Fruit fly (Drosophila melanogaster) whole organism, embryonic: ENCODE results near the gene unc-13.

Experiments used
- Antp ChIP-seq: fragments of 200-800 bp; sonication (Bioruptor generic); optimal IDR thresholded peaks from 3 replicates; lab custom pipeline; 2016; ENCODE audit warnings: missing biosample characterization, missing genetic modification characterization
- Asciz ChIP-seq: fragments of 200-800 bp; sonication (Bioruptor generic); optimal IDR thresholded peaks from 2 replicates; lab custom pipeline; 2017; ENCODE audit warnings: missing biosample characterization, mild to moderate bottlenecking, missing genetic modification characterization, missing genetic modification reagents
- Blimp-1 ChIP-seq: fragments of 200-800 bp; sonication (Bioruptor generic); optimal IDR thresholded peaks from 3 replicates; lab custom pipeline; 2018; ENCODE audit warnings: missing biosample characterization, missing genetic modification characterization, mild to moderate bottlenecking, moderate library complexity, missing genetic modification reagents
- CG1024 ChIP-seq: fragments of 200-800 bp; sonication (Bioruptor generic); IDR thresholded peaks from 2 replicates; pipeline ENCODE4 v1.3.6; 2022; ENCODE audit warnings: missing biosample characterization, missing genetic modification characterization
- CG10462 ChIP-seq: fragments of 200-800 bp; sonication (Bioruptor generic); optimal IDR thresholded peaks from 2 replicates; lab custom pipeline; 2016; ENCODE audit warnings: missing biosample characterization, missing genetic modification characterization
- CG11695 ChIP-seq: fragments of 200-800 bp; sonication (Bioruptor generic); IDR thresholded peaks from 3 replicates; pipeline ENCODE4 v1.3.6; 2022; ENCODE audit warnings: missing biosample characterization, missing genetic modification characterization
- CG12299 ChIP-seq: fragments of 200-800 bp; sonication (Bioruptor generic); optimal IDR thresholded peaks from 2 replicates; lab custom pipeline; 2018; ENCODE audit warnings: missing biosample characterization, mild to moderate bottlenecking, missing genetic modification characterization
- CG14441 ChIP-seq: fragments of 200-800 bp; sonication (Bioruptor generic); IDR thresholded peaks from 2 replicates; pipeline ENCODE4 v1.3.6; 2022; ENCODE audit warnings: missing biosample characterization, missing genetic modification characterization
- CG17802 ChIP-seq: fragments of 200-800 bp; sonication (Bioruptor generic); optimal IDR thresholded peaks from 2 replicates; lab custom pipeline; 2018; ENCODE audit warnings: missing biosample characterization, mild to moderate bottlenecking, missing genetic modification characterization, moderate library complexity
- CG2129 ChIP-seq: fragments of 200-800 bp; sonication (Bioruptor generic); IDR thresholded peaks from 2 replicates; pipeline ENCODE4 v1.3.6; 2022; ENCODE audit warnings: missing biosample characterization, missing genetic modification characterization; ENCODE audit not compliant: partially characterized antibody
- CG2712 ChIP-seq: fragments of 200-800 bp; optimal IDR thresholded peaks from 3 replicates; lab custom pipeline; 2019; ENCODE audit warnings: missing biosample characterization, mild to moderate bottlenecking, missing genetic modification characterization, moderate library complexity
- CG30431 ChIP-seq: fragments of 200-800 bp; sonication (Bioruptor generic); optimal IDR thresholded peaks from 2 replicates; lab custom pipeline; 2017; ENCODE audit warnings: missing biosample characterization, missing genetic modification characterization
- CG31365 ChIP-seq: fragments of 200-800 bp; sonication (Bioruptor generic); optimal IDR thresholded peaks from 2 replicates; lab custom pipeline; 2018; ENCODE audit warnings: missing biosample characterization, mild to moderate bottlenecking, missing genetic modification characterization
- CG34224 ChIP-seq: fragments of 200-800 bp; sonication (Bioruptor generic); IDR thresholded peaks from 3 replicates; pipeline ENCODE4 v1.3.6; 2022; ENCODE audit warnings: missing biosample characterization, missing genetic modification characterization; ENCODE audit not compliant: partially characterized antibody
- CG4424 ChIP-seq: fragments of 200-800 bp; sonication (Bioruptor generic); optimal IDR thresholded peaks from 3 replicates; lab custom pipeline; 2016; ENCODE audit warnings: missing biosample characterization, missing genetic modification characterization
- CG4730 ChIP-seq: fragments of 200-800 bp; sonication (Bioruptor generic); IDR thresholded peaks from 2 replicates; pipeline ENCODE4 v1.3.6; 2022; ENCODE audit warnings: missing biosample characterization, missing genetic modification characterization
- CG7839 ChIP-seq: fragments of 200-800 bp; sonication (Bioruptor generic); optimal IDR thresholded peaks from 3 replicates; lab custom pipeline; 2018; ENCODE audit warnings: missing biosample characterization, mild to moderate bottlenecking, missing genetic modification characterization, moderate library complexity
- CTCF ChIP-seq: fragments of 200-800 bp; sonication (Bioruptor generic); optimal IDR thresholded peaks from 2 replicates; lab custom pipeline; 2017; ENCODE audit warnings: missing biosample characterization, mild to moderate bottlenecking, missing genetic modification characterization, moderate library complexity
- Dfd ChIP-seq, 2 experiments: fragments of >200 bp; optimal IDR thresholded peaks; 2 replicates each; lab custom pipeline; 2017; ENCODE audit warnings: missing biosample characterization in 2 of 2, missing genetic modification characterization in 2 of 2
- Dll ChIP-seq: fragments of 200-800 bp; sonication (Bioruptor generic); IDR thresholded peaks from 4 replicates; pipeline ENCODE4 v1.3.6; 2022; ENCODE audit warnings: missing biosample characterization, missing genetic modification characterization; ENCODE audit not compliant: partially characterized antibody
- GATAe ChIP-seq: fragments of 200-800 bp; sonication (Bioruptor generic); conservative IDR thresholded peaks from 2 replicates; pipeline ENCODE4 v1.3.6; 2022; ENCODE audit warnings: missing biosample characterization, missing genetic modification characterization
- HLH3B ChIP-seq: fragments of 200-800 bp; sonication (Bioruptor generic); IDR thresholded peaks from 2 replicates; pipeline ENCODE4 v1.3.6; 2022; ENCODE audit warnings: missing biosample characterization, missing genetic modification characterization
- HLHmδ ChIP-seq: fragments of 200-800 bp; sonication (Bioruptor generic); optimal IDR thresholded peaks from 2 replicates; lab custom pipeline; 2018; ENCODE audit warnings: missing biosample characterization, mild to moderate bottlenecking, missing genetic modification characterization, moderate library complexity
- Hand ChIP-seq: fragments of 200-800 bp; sonication (Bioruptor generic); optimal IDR thresholded peaks from 2 replicates; lab custom pipeline; 2017; ENCODE audit warnings: mild to moderate bottlenecking, missing biosample characterization, missing genetic modification reagents, missing genetic modification characterization
- Meics ChIP-seq: fragments of 200-800 bp; sonication (Bioruptor generic); optimal IDR thresholded peaks from 2 replicates; lab custom pipeline; 2017; ENCODE audit warnings: missing biosample characterization, mild to moderate bottlenecking, missing genetic modification characterization
- Mrtf ChIP-seq: fragments of 200-800 bp; sonication (Bioruptor generic); IDR thresholded peaks from 3 replicates; pipeline ENCODE4 v1.3.6; 2022; ENCODE audit warnings: missing biosample characterization, missing genetic modification characterization
- Pdp1 ChIP-seq, 2 experiments: fragments of 200-800 bp; sonication (Bioruptor generic); optimal IDR thresholded peaks; 3 replicates each; lab custom pipeline; 2016; ENCODE audit warnings: missing biosample characterization in 2 of 2, missing genetic modification characterization in 2 of 2, mild to moderate bottlenecking in 1 of 2, moderate library complexity in 1 of 2
- Side ChIP-seq: fragments of 200-800 bp; sonication (Bioruptor generic); optimal IDR thresholded peaks from 2 replicates; lab custom pipeline; 2016; ENCODE audit warnings: missing biosample characterization, missing genetic modification characterization
- Sox102F ChIP-seq: fragments of 200-800 bp; sonication (Bioruptor generic); optimal IDR thresholded peaks from 2 replicates; lab custom pipeline; 2018; ENCODE audit warnings: missing biosample characterization, mild to moderate bottlenecking, missing genetic modification characterization, moderate library complexity
- Sry-δ ChIP-seq: fragments of 200-800 bp; sonication (Bioruptor generic); optimal IDR thresholded peaks from 2 replicates; lab custom pipeline; 2016; ENCODE audit warnings: missing biosample characterization, missing genetic modification characterization
- TFAM ChIP-seq: fragments of 200-800 bp; sonication (Bioruptor generic); optimal IDR thresholded peaks from 2 replicates; lab custom pipeline; 2017; ENCODE audit warnings: missing biosample characterization, missing genetic modification characterization, inconsistent platforms
- ara ChIP-seq: fragments of 200-800 bp; sonication (Bioruptor generic); IDR thresholded peaks from 2 replicates; pipeline ENCODE4 v1.3.6; 2022; ENCODE audit warnings: missing biosample characterization, missing genetic modification characterization
- bowl ChIP-seq: fragments of 200-800 bp; sonication (Bioruptor generic); IDR thresholded peaks from 2 replicates; pipeline ENCODE4 v1.3.6; 2022; ENCODE audit warnings: missing biosample characterization, missing genetic modification characterization
- dpn ChIP-seq, 2 experiments: fragments of 200-800 bp; sonication (Bioruptor generic); optimal IDR thresholded peaks; 3 replicates each; lab custom pipeline; 2016; ENCODE audit warnings: missing biosample characterization in 2 of 2, missing genetic modification characterization in 2 of 2
- ems ChIP-seq: fragments of 200-800 bp; sonication (Bioruptor generic); optimal IDR thresholded peaks from 3 replicates; lab custom pipeline; 2016; ENCODE audit warnings: missing biosample characterization, missing genetic modification characterization
- eve ChIP-seq, 2 experiments: fragments of >200 bp; optimal IDR thresholded peaks; 2 replicates each; lab custom pipeline; 2017; ENCODE audit warnings: missing biosample characterization in 2 of 2, missing genetic modification characterization in 2 of 2
- gcm ChIP-seq: fragments of 200-800 bp; sonication (Bioruptor generic); optimal IDR thresholded peaks from 2 replicates; lab custom pipeline; 2019; ENCODE audit warnings: missing biosample characterization, mild to moderate bottlenecking, missing genetic modification characterization, moderate library complexity
- gcm2 ChIP-seq: fragments of 200-800 bp; sonication (Bioruptor generic); optimal IDR thresholded peaks from 2 replicates; lab custom pipeline; 2016; ENCODE audit warnings: missing biosample characterization, missing genetic modification characterization
- gro ChIP-seq: fragments of 200-800 bp; sonication (Bioruptor generic); optimal IDR thresholded peaks from 2 replicates; lab custom pipeline; 2016; ENCODE audit warnings: missing biosample characterization, missing genetic modification characterization
- hb ChIP-seq: fragments of 200-800 bp; sonication (Bioruptor generic); IDR thresholded peaks from 3 replicates; pipeline ENCODE4 v1.3.6; 2022; ENCODE audit warnings: missing biosample characterization, missing genetic modification characterization; ENCODE audit not compliant: partially characterized antibody
- kay ChIP-seq: fragments of 200-800 bp; sonication (Bioruptor generic); optimal IDR thresholded peaks from 2 replicates; lab custom pipeline; 2016; ENCODE audit warnings: missing biosample characterization, missing genetic modification characterization
- klu ChIP-seq: fragments of 200-800 bp; sonication (Bioruptor generic); IDR thresholded peaks from 2 replicates; pipeline ENCODE4 v1.3.6; 2022; ENCODE audit warnings: missing biosample characterization, missing genetic modification characterization
- oc ChIP-seq: fragments of 200-800 bp; sonication (Bioruptor generic); optimal IDR thresholded peaks from 2 replicates; lab custom pipeline; 2018; ENCODE audit warnings: missing biosample characterization, mild to moderate bottlenecking, missing genetic modification characterization, moderate library complexity
- odd ChIP-seq: fragments of 200-800 bp; sonication (Bioruptor generic); optimal IDR thresholded peaks from 2 replicates; lab custom pipeline; 2017; ENCODE audit warnings: missing biosample characterization, mild to moderate bottlenecking, missing genetic modification characterization
- onecut ChIP-seq: fragments of 200-800 bp; sonication (Bioruptor generic); IDR thresholded peaks from 2 replicates; pipeline ENCODE4 v1.3.6; 2022; ENCODE audit warnings: missing biosample characterization, missing genetic modification characterization
- pros ChIP-seq: fragments of 200-800 bp; sonication (Bioruptor generic); optimal IDR thresholded peaks from 3 replicates; lab custom pipeline; 2019; ENCODE audit warnings: missing biosample characterization, mild to moderate bottlenecking, missing genetic modification characterization, moderate library complexity
- ranshi ChIP-seq: fragments of 200-800 bp; sonication (Bioruptor generic); IDR thresholded peaks from 2 replicates; pipeline ENCODE4 v1.3.6; 2022; ENCODE audit warnings: missing biosample characterization, missing genetic modification characterization
- sd ChIP-seq: fragments of 200-800 bp; sonication (Bioruptor generic); optimal IDR thresholded peaks from 3 replicates; lab custom pipeline; 2018; ENCODE audit warnings: missing biosample characterization, mild to moderate bottlenecking, missing genetic modification characterization, moderate library complexity
- sens ChIP-seq: fragments of 200-800 bp; sonication (Bioruptor generic); peaks from one replicate; lab custom pipeline; 2016; ENCODE audit warnings: missing biosample characterization, missing genetic modification characterization
- shn ChIP-seq: fragments of 200-800 bp; sonication (Bioruptor generic); optimal IDR thresholded peaks from 3 replicates; lab custom pipeline; 2016; ENCODE audit warnings: missing biosample characterization, missing genetic modification characterization
- zen2 ChIP-seq: fragments of 200-800 bp; sonication (Bioruptor generic); IDR thresholded peaks from 3 replicates; pipeline ENCODE4 v1.3.6; 2022; ENCODE audit warnings: missing biosample characterization, missing genetic modification characterization; ENCODE audit not compliant: partially characterized antibody
- zf30C ChIP-seq: fragments of 200-800 bp; sonication (Bioruptor generic); optimal IDR thresholded peaks from 3 replicates; lab custom pipeline; 2018; ENCODE audit warnings: missing biosample characterization, mild to moderate bottlenecking, missing genetic modification characterization

The unc-13 gene

dm6 chr4:834452-834820, 77.7 kb downstream of the unc-13 start (continued):
- TF ChIP-seq gcm (GFP tag; lab: Kevin White, UChicago), result peak; percentile 29
- no peak for TF ChIP-seq GATAe
- TF ChIP-seq CG14441 (GFP tag; lab: Robert Waterston, UW), result no peak
- TF ChIP-seq CG2129 (GFP tag; lab: Robert Waterston, UW), result no peak
- TF ChIP-seq shn (GFP tag; lab: Kevin White, UChicago), result no peak
- TF ChIP-seq ara (GFP tag; lab: Robert Waterston, UW), result no peak
- TF ChIP-seq oc (tag; lab: Kevin White, UChicago), result no peak
- TF ChIP-seq hb (GFP tag; lab: Robert Waterston, UW), result no peak
- TF ChIP-seq odd (GFP tag; lab: Kevin White, UChicago), result no peak
- TF ChIP-seq TFAM (GFP tag; lab: Kevin White, UChicago), result no peak
- TF ChIP-seq Meics, result peak; percentile 13
- TF ChIP-seq dpn (GFP tag; optimal IDR thresholded peaks at IDR 0.05; lab: Kevin White, UChicago), result no peak
- TF ChIP-seq ems, result no peak
- TF ChIP-seq gro (GFP tag; lab: Kevin White, UChicago), result no peak
- no peak for TF ChIP-seq CTCF (GFP tag; lab: Kevin White, UChicago)
- no peak for TF ChIP-seq ranshi (GFP tag; lab: Robert Waterston, UW)
- TF ChIP-seq CG7839 (tag; lab: Kevin White, UChicago), result no peak
- no peak for TF ChIP-seq sd
- TF ChIP-seq CG10462 (GFP tag; lab: Kevin White, UChicago), result no peak
- peak; percentile 13; the same call in 1 of the 4 replicates for TF ChIP-seq Dll (GFP tag; lab: Robert Waterston, UW)
- no peak for TF ChIP-seq CG31365 (tag; lab: Kevin White, UChicago)
- TF ChIP-seq Asciz (GFP tag; lab: Kevin White, UChicago), result peak; percentile 27
- TF ChIP-seq CG11695, result no peak
- no peak for TF ChIP-seq CG30431 (GFP tag; lab: Kevin White, UChicago)
- no peak for TF ChIP-seq CG4730 (GFP tag; lab: Robert Waterston, UW)
- no peak for TF ChIP-seq gcm2 (GFP tag; lab: Kevin White, UChicago)
- TF ChIP-seq CG1024, result no peak
- TF ChIP-seq HLH3B (GFP tag; lab: Robert Waterston, UW), result no peak
- peak; percentile 63 for TF ChIP-seq sens
- TF ChIP-seq eve (GFP tag; optimal IDR thresholded peaks at IDR 0.05; lab: Kevin White, UChicago), result peak in 1 of 2 experiments; percentile 90
- no peak for TF ChIP-seq Sry-δ (GFP tag; lab: Kevin White, UChicago)
- TF ChIP-seq Pdp1 (GFP tag; optimal IDR thresholded peaks at IDR 0.05; lab: Kevin White, UChicago), result peak in 1 of 2 experiments; percentile 71
- TF ChIP-seq HLHmδ (GFP tag; lab: Kevin White, UChicago), result no peak
- TF ChIP-seq Dfd (GFP tag; optimal IDR thresholded peaks at IDR 0.05; lab: Kevin White, UChicago), result no peak
- TF ChIP-seq CG2712, result no peak
- no peak for TF ChIP-seq klu (GFP tag; lab: Robert Waterston, UW)
- TF ChIP-seq Hand (GFP tag; lab: Kevin White, UChicago), result no peak
- no peak for TF ChIP-seq zen2
- TF ChIP-seq Blimp-1 (GFP tag; lab: Kevin White, UChicago), result no peak
- no peak for TF ChIP-seq Sox102F (GFP tag; lab: Kevin White, UChicago)
- TF ChIP-seq CG4424 (GFP tag; lab: Kevin White, UChicago), result no peak
- TF ChIP-seq zf30C (GFP tag; lab: Kevin White, UChicago), result peak; percentile 55
- TF ChIP-seq Mrtf (GFP tag; lab: Robert Waterston, UW), result no peak
- no peak for TF ChIP-seq onecut (GFP tag; lab: Robert Waterston, UW)
- no peak for TF ChIP-seq CG17802
- TF ChIP-seq CG12299 (tag; lab: Kevin White, UChicago), result peak; percentile 40
- TF ChIP-seq bowl (GFP tag; lab: Robert Waterston, UW), result no peak
- TF ChIP-seq kay (GFP tag; lab: Kevin White, UChicago), result no peak
- 0 out of 3 replicates have a peak, but pooled peaks have one; percentile 9 for TF ChIP-seq CG34224 (GFP tag; lab: Robert Waterston, UW)
- TF ChIP-seq Side (GFP tag; lab: Kevin White, UChicago), result no peak
- TF ChIP-seq pros, result no peak
- no peak for TF ChIP-seq Antp (GFP tag; lab: Kevin White, UChicago)
